Worm (Caenorhabditis elegans) whole organism, L1 larva: ENCODE results near the gene B0280.11.

Experiments used
- C04F5.9 ChIP-seq: sonication (generic microtip); optimal IDR thresholded peaks from 2 replicates; lab custom pipeline; 2016; ENCODE audit warnings: missing genetic modification characterization, missing compliant biosample characterization
- C16A3.4 ChIP-seq: fragments of 150-350 bp; optimal IDR thresholded peaks from 2 replicates; lab custom pipeline; 2014; ENCODE audit warnings: missing biosample characterization, missing genetic modification characterization
- C34B4.2 ChIP-seq: sonication (generic microtip); optimal IDR thresholded peaks from 2 replicates; lab custom pipeline; 2017; ENCODE audit warnings: mild to moderate bottlenecking, missing genetic modification characterization, missing compliant biosample characterization
- alr-1 ChIP-seq: fragments of 200-800 bp; sonication (Bioruptor generic); optimal IDR thresholded peaks from 2 replicates; lab custom pipeline; 2018; ENCODE audit warnings: borderline replicate concordance, mild to moderate bottlenecking, missing genetic modification characterization, missing compliant biosample characterization
- aly-2 ChIP-seq: fragments of 150-350 bp; optimal IDR thresholded peaks from 2 replicates; lab custom pipeline; 2014; ENCODE audit warnings: missing biosample characterization, missing genetic modification characterization
- ceh-90 ChIP-seq: sonication (generic microtip); optimal IDR thresholded peaks from 2 replicates; lab custom pipeline; 2016; ENCODE audit warnings: missing genetic modification characterization, missing compliant biosample characterization
- dsc-1 ChIP-seq: sonication (generic microtip); optimal IDR thresholded peaks from 2 replicates; lab custom pipeline; 2016; ENCODE audit warnings: mild to moderate bottlenecking, missing genetic modification characterization, missing compliant biosample characterization
- efl-1 ChIP-seq, 4 experiments: fragments of 150-350 bp; optimal IDR thresholded peaks in 3 of 4; peaks in 1 of 4; 1 replicate in 1 of 4; 2 replicates in 3 of 4; lab custom pipeline; 2014; ENCODE audit warnings: missing biosample characterization in 2 of 4, missing genetic modification characterization in 2 of 4, missing genetic modification reagents in 2 of 4
- egl-13 ChIP-seq: sonication (generic microtip); optimal IDR thresholded peaks from 2 replicates; lab custom pipeline; 2016; ENCODE audit warnings: missing genotype, missing genetic modification reagents, missing genetic modification characterization, missing compliant biosample characterization
- egl-27 ChIP-seq, 2 experiments: fragments of 150-350 bp in 1 of 2; sonication (generic microtip); optimal IDR thresholded peaks; 3 replicates each; lab custom pipeline; 2017 to 2018; ENCODE audit warnings: missing biosample characterization in 2 of 2, missing genetic modification characterization in 2 of 2, missing genetic modification reagents in 2 of 2
- elt-3 ChIP-seq, 6 experiments: fragments of 150-350 bp in 1 of 6; sonication (generic microtip); optimal IDR thresholded peaks; 2 replicates each; lab custom pipeline; 2017 to 2018; ENCODE audit warnings: missing biosample characterization in 6 of 6, missing genetic modification characterization in 6 of 6, inconsistent platforms in 1 of 6
- grh-1 ChIP-seq: fragments of 200-800 bp; sonication (Bioruptor generic); IDR thresholded peaks from 2 replicates; pipeline ENCODE4 v1.3.6; 2022; ENCODE audit warnings: missing genetic modification reagents, missing genetic modification characterization, missing compliant biosample characterization
- hlh-4 ChIP-seq: sonication (generic microtip); optimal IDR thresholded peaks from 2 replicates; lab custom pipeline; 2016; ENCODE audit warnings: mild to moderate bottlenecking, missing genetic modification characterization, missing compliant biosample characterization
- irx-1 ChIP-seq: sonication (generic microtip); optimal IDR thresholded peaks from 2 replicates; lab custom pipeline; 2016; ENCODE audit warnings: missing genetic modification characterization, missing compliant biosample characterization
- lir-3 ChIP-seq: sonication (generic microtip); optimal IDR thresholded peaks from 2 replicates; lab custom pipeline; 2016; ENCODE audit warnings: mild to moderate bottlenecking, missing genetic modification characterization, moderate library complexity, missing compliant biosample characterization; ENCODE audit not compliant: poor library complexity
- lsy-2 ChIP-seq, 2 experiments: fragments of 150-350 bp; optimal IDR thresholded peaks; 2 replicates each; lab custom pipeline; 2014; ENCODE audit warnings: missing biosample characterization in 2 of 2, missing genetic modification characterization in 2 of 2
- mab-9 ChIP-seq: fragments of 200-800 bp; sonication (Bioruptor generic); IDR thresholded peaks from 2 replicates; pipeline ENCODE4 v1.3.6; 2022; ENCODE audit warnings: missing genetic modification reagents, missing genetic modification characterization, missing compliant biosample characterization
- mdl-1 ChIP-seq, 2 experiments: fragments of 150-350 bp; optimal IDR thresholded peaks; 2 replicates each; lab custom pipeline; 2014 to 2017; ENCODE audit warnings: missing biosample characterization in 2 of 2, missing genetic modification characterization in 2 of 2, inconsistent platforms in 1 of 2
- mef-2 ChIP-seq: fragments of 150-350 bp; optimal IDR thresholded peaks from 2 replicates; lab custom pipeline; 2014; ENCODE audit warnings: missing biosample characterization, missing genetic modification characterization
- nhr-19 ChIP-seq: fragments of 200-800 bp; sonication (Bioruptor generic); conservative IDR thresholded peaks from 2 replicates; pipeline ENCODE4 v1.3.6; 2022; ENCODE audit warnings: missing genetic modification characterization, missing compliant biosample characterization
- nhr-20 ChIP-seq: sonication (generic microtip); optimal IDR thresholded peaks from 2 replicates; lab custom pipeline; 2016; ENCODE audit warnings: mild to moderate bottlenecking, missing genetic modification characterization, missing compliant biosample characterization
- nhr-76 ChIP-seq: sonication (generic microtip); optimal IDR thresholded peaks from 2 replicates; lab custom pipeline; 2017; ENCODE audit warnings: missing biosample characterization, missing genetic modification characterization
- nhr-77 ChIP-seq: fragments of 150-350 bp; optimal IDR thresholded peaks from 2 replicates; lab custom pipeline; 2014; ENCODE audit warnings: missing biosample characterization, missing genetic modification characterization
- nhr-90 ChIP-seq: sonication (generic microtip); optimal IDR thresholded peaks from 2 replicates; lab custom pipeline; 2016; ENCODE audit warnings: mild to moderate bottlenecking, missing genetic modification characterization, missing compliant biosample characterization; ENCODE audit not compliant: poor library complexity
- pag-3 ChIP-seq: sonication (generic microtip); optimal IDR thresholded peaks from 2 replicates; lab custom pipeline; 2017; ENCODE audit warnings: missing genetic modification characterization, mild to moderate bottlenecking, missing compliant biosample characterization, antibody characterized with exemption, borderline replicate concordance; ENCODE audit not compliant: insufficient read depth
- pax-3 ChIP-seq: fragments of 200-800 bp; sonication (Bioruptor generic); optimal IDR thresholded peaks from 2 replicates; lab custom pipeline; 2018; ENCODE audit warnings: mild to moderate bottlenecking, missing genetic modification characterization, moderate library complexity, missing compliant biosample characterization
- rnt-1 ChIP-seq: sonication (generic microtip); optimal IDR thresholded peaks from 2 replicates; lab custom pipeline; 2016; ENCODE audit warnings: mild to moderate bottlenecking, missing genetic modification characterization, moderate library complexity, missing compliant biosample characterization
- snpc-4 ChIP-seq: fragments of 150-350 bp; optimal IDR thresholded peaks from 2 replicates; lab custom pipeline; 2014; ENCODE audit warnings: missing biosample characterization, missing genetic modification characterization
- snu-23 ChIP-seq: sonication (generic microtip); optimal IDR thresholded peaks from 2 replicates; lab custom pipeline; 2016; ENCODE audit warnings: missing genetic modification characterization, missing compliant biosample characterization
- sup-37 ChIP-seq: fragments of 200-800 bp; sonication (Bioruptor generic); optimal IDR thresholded peaks from 2 replicates; lab custom pipeline; 2018; ENCODE audit warnings: mild to moderate bottlenecking, missing genetic modification characterization, missing compliant biosample characterization
- tbx-2 ChIP-seq: sonication (generic microtip); optimal IDR thresholded peaks from 2 replicates; lab custom pipeline; 2016; ENCODE audit warnings: missing genetic modification characterization, missing compliant biosample characterization
- tlp-1 ChIP-seq: fragments of 150-350 bp; optimal IDR thresholded peaks from 2 replicates; lab custom pipeline; 2014; ENCODE audit warnings: missing biosample characterization, missing genetic modification characterization
- unc-130 ChIP-seq: fragments of 150-350 bp; optimal IDR thresholded peaks from 2 replicates; lab custom pipeline; 2017; ENCODE audit warnings: missing biosample characterization, missing genetic modification characterization, inconsistent platforms
- unc-86 ChIP-seq: sonication (generic microtip); optimal IDR thresholded peaks from 2 replicates; lab custom pipeline; 2016; ENCODE audit warnings: missing genetic modification characterization, missing compliant biosample characterization
- unc-98 ChIP-seq: fragments of 200-800 bp; sonication (Bioruptor generic); IDR thresholded peaks from 2 replicates; pipeline ENCODE4 v1.3.6; 2022; ENCODE audit warnings: missing genetic modification characterization, missing compliant biosample characterization
- zag-1 ChIP-seq: fragments of 150-350 bp; optimal IDR thresholded peaks from 2 replicates; lab custom pipeline; 2014; ENCODE audit warnings: missing biosample characterization, missing genetic modification characterization
- zip-4 ChIP-seq: fragments of 200-800 bp; sonication (Bioruptor generic); optimal IDR thresholded peaks from 2 replicates; lab custom pipeline; 2018; ENCODE audit warnings: mild to moderate bottlenecking, missing genetic modification characterization, moderate library complexity, missing compliant biosample characterization

The B0280.11 gene

ce11 chrIII:7162065-7162762 is 24.1 kb upstream of the B0280.11 start, which contains the start of the genes syf-2 and K04G7.1 (continued):
- TF ChIP-seq sup-37 (GFP tag; lab: Kevin White, UChicago) (no peak), zip-4 (GFP tag; lab: Kevin White, UChicago) (peak; percentile 60), C16A3.4 (tag; lab: Kevin White, UChicago) (peak; percentile 93), egl-27 (tag; optimal IDR thresholded peaks at IDR 0.05; lab: Kevin White, UChicago) (peak; percentile 78 to 87), mab-9 (peak; percentile 61; the same call in 1 of the 2 replicates), efl-1 (optimal IDR thresholded peaks at IDR 0.05; lab: Kevin White, UChicago) (peak; percentile 88 to 93), efl-1 (GFP tag; optimal IDR thresholded peaks at IDR 0.05 in 1 of 2; lab: Kevin White, UChicago) (peak; percentile 89 to 99), elt-3 (tag; optimal IDR thresholded peaks at IDR 0.05; lab: Kevin White, UChicago) (peak in 3 of 6 experiments; percentile 58 to 89 (median 59)), mef-2 (tag; lab: Kevin White, UChicago) (peak; percentile 62), irx-1 (tag; lab: Kevin White, UChicago) (peak; percentile 70), tlp-1 (tag; lab: Kevin White, UChicago) (no peak), pax-3 (tag; lab: Kevin White, UChicago) (peak; percentile 82), grh-1 (GFP tag; lab: Robert Waterston, UW) (peak; percentile 80), egl-13 (tag; lab: Kevin White, UChicago) (peak; percentile 85), C34B4.2 (tag; lab: Kevin White, UChicago) (no peak), nhr-19 (peak; percentile 90), tbx-2 (peak; percentile 91), alr-1 (tag; lab: Kevin White, UChicago) (no peak), dsc-1 (tag; lab: Kevin White, UChicago) (peak; percentile 80), unc-130 (tag; lab: Kevin White, UChicago) (peak; percentile 83), mdl-1 (tag; optimal IDR thresholded peaks at IDR 0.05; lab: Kevin White, UChicago) (peak in 1 of 2 experiments; percentile 84), lir-3 (tag; lab: Kevin White, UChicago) (peak; percentile 62), nhr-77 (tag; lab: Kevin White, UChicago) (peak; percentile 89), rnt-1 (peak; percentile 84), pag-3 (tag; lab: Kevin White, UChicago) (no peak), hlh-4 (tag; lab: Kevin White, UChicago) (no peak), lsy-2 (tag; optimal IDR thresholded peaks at IDR 0.05; lab: Kevin White, UChicago) (peak; percentile 95), nhr-90 (peak; percentile 80), snpc-4 (tag; lab: Kevin White, UChicago) (peak; percentile 82), nhr-76 (tag; lab: Kevin White, UChicago) (no peak), ceh-90 (tag; lab: Kevin White, UChicago) (no peak), snu-23 (GFP tag; lab: Kevin White, UChicago) (peak; percentile 92), zag-1 (tag; lab: Kevin White, UChicago) (peak; percentile 20), nhr-20 (tag; lab: Kevin White, UChicago) (peak; percentile 90), aly-2 (tag; lab: Kevin White, UChicago) (peak; percentile 8), unc-98 (GFP tag; lab: Robert Waterston, UW) (no peak), C04F5.9 (tag; lab: Kevin White, UChicago) (peak; percentile 64), unc-86 (tag; lab: Kevin White, UChicago) (peak; percentile 85)

DNA sequence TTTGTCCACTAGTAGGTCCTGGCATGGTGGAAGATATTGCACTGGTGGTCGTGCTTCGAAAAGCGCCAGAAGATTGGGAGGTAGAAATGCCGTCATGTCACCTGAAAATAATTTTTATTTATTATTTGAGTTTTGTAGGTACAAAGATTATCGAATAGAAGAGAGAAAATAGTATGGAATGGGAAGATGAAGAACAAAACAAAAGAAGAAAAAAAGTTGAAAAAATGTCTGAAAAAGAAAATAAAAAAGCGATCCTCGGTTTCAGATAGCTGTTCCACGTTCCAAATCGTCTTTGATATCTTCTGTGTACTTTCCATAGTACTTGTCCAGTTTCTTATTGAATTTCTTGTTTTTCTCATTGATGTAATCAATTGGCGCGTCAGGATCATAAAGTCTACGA is 23.0 kb upstream of the B0280.11 start, which contains the start of gene rnp-7:
Gene rnp-7, minus strand, starts transcription at position 101 of the 400 bp plus-strand sequence.
- TF ChIP-seq efl-1 (optimal IDR thresholded peaks at IDR 0.05; lab: Kevin White, UChicago): no peak
- TF ChIP-seq efl-1 (GFP tag; optimal IDR thresholded peaks at IDR 0.05 in 1 of 2; lab: Kevin White, UChicago): peak in 1 of 2 experiments; percentile 59
- TF ChIP-seq tbx-2: no peak
